Worm (Caenorhabditis elegans) whole organism, late embryonic: Measurements from ENCODE around the gene col-133.

ENCODE experiments used
- ceh-22 ChIP-seq: sonication (generic microtip); optimal IDR thresholded peaks from 2 replicates; lab custom pipeline; 2017; ENCODE audit warnings: missing biosample characterization, missing genetic modification characterization
- ceh-9 ChIP-seq: sonication (generic microtip); optimal IDR thresholded peaks from 2 replicates; lab custom pipeline; 2016; ENCODE audit warnings: mild to moderate bottlenecking, missing genetic modification characterization, inconsistent platforms, missing compliant biosample characterization
- ets-4 ChIP-seq: sonication (generic microtip); optimal IDR thresholded peaks from 2 replicates; lab custom pipeline; 2016; ENCODE audit warnings: missing genetic modification characterization, missing compliant biosample characterization
- fkh-10 ChIP-seq: fragments of 150-350 bp; optimal IDR thresholded peaks from 2 replicates; lab custom pipeline; 2014; ENCODE audit warnings: missing biosample characterization, missing genetic modification reagents, missing genetic modification characterization
- hlh-6 ChIP-seq: sonication (generic microtip); optimal IDR thresholded peaks from 2 replicates; lab custom pipeline; 2016; ENCODE audit warnings: missing genotype, missing genetic modification characterization, missing compliant biosample characterization
- nhr-11 ChIP-seq: fragments of 150-350 bp; optimal IDR thresholded peaks from 2 replicates; lab custom pipeline; 2014; ENCODE audit warnings: missing biosample characterization, missing genetic modification characterization
- syd-9 ChIP-seq: sonication (generic microtip); optimal IDR thresholded peaks from 2 replicates; lab custom pipeline; 2016; ENCODE audit warnings: mild to moderate bottlenecking, missing genetic modification characterization, moderate library complexity, missing compliant biosample characterization
- tbx-2 ChIP-seq: sonication (generic microtip); optimal IDR thresholded peaks from 2 replicates; lab custom pipeline; 2016; ENCODE audit warnings: missing genetic modification characterization, missing compliant biosample characterization
- unc-86 ChIP-seq: sonication (generic microtip); optimal IDR thresholded peaks from 2 replicates; lab custom pipeline; 2016; ENCODE audit warnings: missing genetic modification characterization, missing compliant biosample characterization

DNA sequence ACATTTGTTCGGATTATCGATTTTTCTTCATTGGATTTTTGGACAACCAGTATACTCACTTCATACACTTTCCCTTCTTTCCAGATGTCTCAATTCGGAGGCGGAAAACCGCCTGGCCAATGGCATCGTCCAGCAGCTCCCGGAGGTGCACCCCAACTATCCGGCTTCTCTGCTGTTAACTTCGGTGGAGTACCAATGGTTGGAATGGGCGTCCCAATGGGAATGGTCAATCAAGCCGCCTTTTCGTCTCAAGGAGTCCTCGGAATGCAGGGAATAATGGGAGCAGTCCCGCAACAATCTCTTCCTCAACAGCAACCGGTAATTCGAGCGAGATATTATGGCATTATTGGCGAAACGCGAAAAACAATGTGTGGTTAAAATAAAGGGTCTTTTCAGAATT is 27.7 kb downstream of the col-133 start, which contains the start of gene ccar-1:
- TF ChIP-seq ceh-9 (tag; lab: Kevin White, UChicago): no peak
- no peak for TF ChIP-seq hlh-6 (tag; lab: Kevin White, UChicago)
- TF ChIP-seq unc-86 (tag; lab: Kevin White, UChicago): no peak
- TF ChIP-seq tbx-2 (tag; lab: Kevin White, UChicago): no peak
- no peak for TF ChIP-seq ceh-22 (tag; lab: Kevin White, UChicago)
- TF ChIP-seq fkh-10 (GFP tag; lab: Kevin White, UChicago): no peak
- TF ChIP-seq syd-9: no peak
- no peak for TF ChIP-seq nhr-11 (tag; lab: Kevin White, UChicago)
- TF ChIP-seq ets-4 (tag; lab: Kevin White, UChicago): no peak
